Worm (Caenorhabditis elegans) whole organism, L2 larva: ENCODE data around the gene F54B3.4.

Experiments used
- C34F6.9 ChIP-seq: fragments of 150-350 bp; optimal IDR thresholded peaks from 2 replicates; lab custom pipeline; 2014; ENCODE audit warnings: missing biosample characterization, missing genetic modification characterization
- F13H6.1 ChIP-seq: sonication (generic microtip); optimal IDR thresholded peaks from 2 replicates; lab custom pipeline; 2016; ENCODE audit warnings: missing genetic modification characterization, missing compliant biosample characterization
- R02D3.7 ChIP-seq: fragments of 150-350 bp; optimal IDR thresholded peaks from 2 replicates; lab custom pipeline; 2014; ENCODE audit warnings: missing biosample characterization, missing genetic modification characterization
- Y55F3AM.14 ChIP-seq: fragments of 200-800 bp; sonication (Bioruptor generic); optimal IDR thresholded peaks from 2 replicates; lab custom pipeline; 2018; ENCODE audit warnings: mild to moderate bottlenecking, missing genetic modification characterization, missing compliant biosample characterization
- ZK546.5 ChIP-seq: sonication (generic microtip); optimal IDR thresholded peaks from 2 replicates; lab custom pipeline; 2017; ENCODE audit warnings: missing biosample characterization, missing genetic modification characterization
- alr-1 ChIP-seq: fragments of 150-350 bp; optimal IDR thresholded peaks from 2 replicates; lab custom pipeline; 2014; ENCODE audit warnings: missing biosample characterization, missing genetic modification characterization
- aly-2 ChIP-seq: fragments of 150-350 bp; optimal IDR thresholded peaks from 2 replicates; lab custom pipeline; 2014; ENCODE audit warnings: missing biosample characterization, missing genetic modification characterization
- ama-1 ChIP-seq: fragments of 150-350 bp; optimal IDR thresholded peaks from 2 replicates; lab custom pipeline; 2018; ENCODE audit warnings: inconsistent platforms
- blmp-1 ChIP-seq: sonication (generic microtip); optimal IDR thresholded peaks from 2 replicates; lab custom pipeline; 2017; ENCODE audit warnings: missing genetic modification characterization, mild to moderate bottlenecking, missing compliant biosample characterization, antibody characterized with exemption, moderate library complexity; ENCODE audit not compliant: insufficient read depth
- ceh-16 ChIP-seq: fragments of 150-350 bp; optimal IDR thresholded peaks from 2 replicates; lab custom pipeline; 2014; ENCODE audit warnings: missing biosample characterization, missing genetic modification characterization
- ceh-82 ChIP-seq: fragments of 150-350 bp; optimal IDR thresholded peaks from 2 replicates; lab custom pipeline; 2014; ENCODE audit warnings: missing biosample characterization, missing genetic modification characterization
- crh-2 ChIP-seq: sonication (generic microtip); optimal IDR thresholded peaks from 2 replicates; lab custom pipeline; 2017; ENCODE audit warnings: missing biosample characterization, missing genetic modification characterization
- dmd-4 ChIP-seq: sonication (generic microtip); optimal IDR thresholded peaks from 2 replicates; lab custom pipeline; 2017; ENCODE audit warnings: missing biosample characterization, missing genetic modification characterization
- egl-27 ChIP-seq: sonication (generic microtip); optimal IDR thresholded peaks from 3 replicates; lab custom pipeline; 2017; ENCODE audit warnings: missing biosample characterization, missing genetic modification reagents, missing genetic modification characterization
- elt-1 ChIP-seq: fragments of 150-350 bp; optimal IDR thresholded peaks from 2 replicates; lab custom pipeline; 2014; ENCODE audit warnings: missing biosample characterization, missing genetic modification characterization
- elt-3 ChIP-seq: sonication (generic microtip); optimal IDR thresholded peaks from 2 replicates; lab custom pipeline; 2017; ENCODE audit warnings: missing biosample characterization, missing genetic modification characterization
- fos-1 ChIP-seq: fragments of 150-350 bp; optimal IDR thresholded peaks from 2 replicates; lab custom pipeline; 2014; ENCODE audit warnings: missing biosample characterization, missing genetic modification characterization
- gmeb-1 ChIP-seq: fragments of 150-350 bp; optimal IDR thresholded peaks from 2 replicates; lab custom pipeline; 2014; ENCODE audit warnings: missing biosample characterization, missing genetic modification characterization
- lin-11 ChIP-seq: fragments of 150-350 bp; sonication (generic microtip); optimal IDR thresholded peaks from 2 replicates; lab custom pipeline; 2014; ENCODE audit warnings: missing biosample characterization, missing genetic modification characterization, inconsistent platforms, mixed read lengths
- lin-13 ChIP-seq: fragments of 150-350 bp; optimal IDR thresholded peaks from 2 replicates; lab custom pipeline; 2014; ENCODE audit warnings: missing biosample characterization, missing genetic modification reagents, missing genetic modification characterization
- lin-39 ChIP-seq: fragments of 150-350 bp; optimal IDR thresholded peaks from 2 replicates; lab custom pipeline; 2014; ENCODE audit warnings: missing biosample characterization, missing genetic modification reagents, missing genetic modification characterization
- lsy-2 ChIP-seq, 2 experiments: fragments of 150-350 bp in 1 of 2; sonication (generic microtip) in 1 of 2; optimal IDR thresholded peaks; 2 replicates each; lab custom pipeline; 2014 to 2017; ENCODE audit warnings: missing biosample characterization in 2 of 2, missing genetic modification characterization in 2 of 2
- mab-5 ChIP-seq: fragments of 150-350 bp; optimal IDR thresholded peaks from 2 replicates; lab custom pipeline; 2014; ENCODE audit warnings: missing biosample characterization, missing genetic modification characterization
- mbf-1 ChIP-seq: sonication (generic microtip); optimal IDR thresholded peaks from 2 replicates; lab custom pipeline; 2017; ENCODE audit warnings: missing biosample characterization, missing genetic modification characterization
- mdl-1 ChIP-seq, 2 experiments: fragments of 150-350 bp in 1 of 2; sonication (generic microtip) in 1 of 2; optimal IDR thresholded peaks; 2 replicates each; lab custom pipeline; 2017; ENCODE audit warnings: missing biosample characterization in 2 of 2, missing genetic modification characterization in 2 of 2
- nhr-11 ChIP-seq: fragments of 150-350 bp; optimal IDR thresholded peaks from 2 replicates; lab custom pipeline; 2014; ENCODE audit warnings: missing biosample characterization, missing genetic modification characterization
- nhr-12 ChIP-seq: fragments of 150-350 bp; optimal IDR thresholded peaks from 2 replicates; lab custom pipeline; 2014; ENCODE audit warnings: missing biosample characterization, missing genetic modification characterization
- nhr-129 ChIP-seq: fragments of 150-350 bp; optimal IDR thresholded peaks from 2 replicates; lab custom pipeline; 2014; ENCODE audit warnings: missing biosample characterization, missing genetic modification characterization
- nhr-21 ChIP-seq: fragments of 150-350 bp; optimal IDR thresholded peaks from 2 replicates; lab custom pipeline; 2014; ENCODE audit warnings: missing biosample characterization, missing genetic modification characterization
- nhr-23 ChIP-seq: fragments of 150-350 bp; optimal IDR thresholded peaks from 2 replicates; lab custom pipeline; 2014; ENCODE audit warnings: missing biosample characterization, missing genetic modification reagents, missing genetic modification characterization
- nhr-237 ChIP-seq: fragments of 150-350 bp; optimal IDR thresholded peaks from 2 replicates; lab custom pipeline; 2014; ENCODE audit warnings: missing biosample characterization, missing genetic modification characterization
- nhr-25 ChIP-seq: fragments of 150-350 bp; sonication (generic microtip); optimal IDR thresholded peaks from 3 replicates; lab custom pipeline; 2014; ENCODE audit warnings: missing biosample characterization, missing genetic modification characterization
- nhr-6 ChIP-seq: fragments of 150-350 bp; optimal IDR thresholded peaks from 2 replicates; lab custom pipeline; 2014; ENCODE audit warnings: missing biosample characterization, missing genetic modification characterization
- nhr-77 ChIP-seq: fragments of 150-350 bp; optimal IDR thresholded peaks from 2 replicates; lab custom pipeline; 2014; ENCODE audit warnings: missing biosample characterization, missing genetic modification characterization
- peb-1 ChIP-seq: fragments of 150-350 bp; optimal IDR thresholded peaks from 2 replicates; lab custom pipeline; 2014; ENCODE audit warnings: missing biosample characterization, missing genetic modification characterization
- sem-4 ChIP-seq: fragments of 150-350 bp; optimal IDR thresholded peaks from 2 replicates; lab custom pipeline; 2014; ENCODE audit warnings: missing biosample characterization, missing genetic modification reagents, missing genetic modification characterization
- skn-1 ChIP-seq: sonication (generic microtip); optimal IDR thresholded peaks from 2 replicates; lab custom pipeline; 2017; ENCODE audit warnings: missing biosample characterization, missing genetic modification characterization
- sma-3 ChIP-seq: sonication (generic microtip); optimal IDR thresholded peaks from 2 replicates; lab custom pipeline; 2016; ENCODE audit warnings: missing genetic modification reagents, missing genetic modification characterization, missing compliant biosample characterization
- sma-9 ChIP-seq, 2 experiments: fragments of 150-350 bp in 1 of 2; sonication (generic microtip) in 1 of 2; optimal IDR thresholded peaks; 2 replicates each; lab custom pipeline; 2014 to 2016; ENCODE audit warnings: missing genetic modification characterization in 2 of 2, mild to moderate bottlenecking in 1 of 2, missing biosample characterization in 1 of 2, missing compliant biosample characterization in 1 of 2, missing genetic modification reagents in 1 of 2, moderate library complexity in 1 of 2
- snpc-4 ChIP-seq: fragments of 150-350 bp; optimal IDR thresholded peaks from 2 replicates; lab custom pipeline; 2014; ENCODE audit warnings: missing biosample characterization, missing genetic modification characterization
- unc-39 ChIP-seq: fragments of 150-350 bp; optimal IDR thresholded peaks from 2 replicates; lab custom pipeline; 2014; ENCODE audit warnings: missing biosample characterization, missing genetic modification characterization
- unc-55 ChIP-seq: fragments of 150-350 bp; sonication (generic microtip); optimal IDR thresholded peaks from 3 replicates; lab custom pipeline; 2014; ENCODE audit warnings: missing biosample characterization, missing genetic modification reagents, missing genetic modification characterization
- zag-1 ChIP-seq: fragments of 150-350 bp; optimal IDR thresholded peaks from 2 replicates; lab custom pipeline; 2014; ENCODE audit warnings: missing biosample characterization, missing genetic modification characterization
- ztf-1 ChIP-seq: fragments of 200-800 bp; sonication (Bioruptor generic); conservative IDR thresholded peaks from 2 replicates; pipeline ENCODE4 v1.3.6; 2022; ENCODE audit warnings: missing genetic modification characterization, missing compliant biosample characterization
- ztf-11 ChIP-seq: sonication (generic microtip); optimal IDR thresholded peaks from 2 replicates; lab custom pipeline; 2017; ENCODE audit warnings: missing biosample characterization, missing genetic modification characterization
- ztf-4 ChIP-seq: fragments of 150-350 bp; optimal IDR thresholded peaks from 2 replicates; lab custom pipeline; 2014; ENCODE audit warnings: missing biosample characterization, missing genetic modification characterization

The F54B3.4 gene

DNA sequence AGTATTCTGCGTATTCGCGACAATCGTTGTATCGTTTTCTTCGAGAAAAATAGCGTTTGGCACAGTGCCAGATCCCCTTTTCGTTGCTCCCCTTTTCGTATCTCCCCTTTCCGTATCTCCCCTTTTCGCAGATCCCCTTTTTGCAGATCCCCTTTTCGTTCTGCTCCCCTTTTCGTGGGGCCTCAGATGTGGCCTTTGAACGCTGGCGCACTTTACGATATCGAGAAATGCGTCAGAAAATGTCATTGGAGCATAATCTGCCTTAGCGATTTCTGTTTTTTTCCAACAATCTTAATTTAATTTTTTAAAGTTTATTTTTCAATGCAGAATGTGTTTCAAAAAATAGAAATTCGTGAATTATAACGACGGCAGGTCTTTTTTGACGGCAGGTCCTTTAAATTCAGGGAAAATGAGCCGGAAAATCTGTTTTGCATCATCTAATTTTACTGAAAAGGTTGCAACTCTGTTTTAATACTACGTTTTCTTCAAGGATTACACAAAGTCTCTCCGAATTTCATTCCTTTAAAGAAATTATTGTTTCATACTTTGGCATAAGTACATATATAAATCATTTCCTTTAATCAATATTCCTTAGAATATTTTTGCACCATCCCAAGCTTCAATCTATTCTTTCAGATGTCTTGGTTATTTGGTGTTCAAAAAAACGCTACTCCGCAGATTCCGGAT lies 22.5 kb downstream of the F54B3.4 start, which contains the start of gene atad-3:
Gene atad-3 (plus strand): TSS at position 637 of the 687 bp plus-strand sequence.
- TF ChIP-seq nhr-77 (tag; lab: Kevin White, UChicago) (no peak), dmd-4 (no peak), R02D3.7 (tag; lab: Kevin White, UChicago) (peak; percentile 42), sma-3 (peak; percentile 91), skn-1 (no peak), lin-39 (tag; lab: Kevin White, UChicago) (no peak), ztf-11 (tag; lab: Kevin White, UChicago) (no peak), Y55F3AM.14 (GFP tag; lab: Kevin White, UChicago) (peak; percentile 46), nhr-23 (no peak), crh-2 (peak; percentile 85), lsy-2 (tag; optimal IDR thresholded peaks at IDR 0.05; lab: Kevin White, UChicago) (peak; percentile 83 to 91), C34F6.9 (tag; lab: Kevin White, UChicago) (peak; percentile 89), ztf-4 (peak; percentile 43), ztf-1 (GFP tag; lab: Robert Waterston, UW) (no peak), gmeb-1 (tag; lab: Kevin White, UChicago) (peak; percentile 83), nhr-25 (tag; lab: Kevin White, UChicago) (peak; percentile 86), nhr-129 (tag; lab: Kevin White, UChicago) (peak; percentile 86), mdl-1 (tag; optimal IDR thresholded peaks at IDR 0.05; lab: Kevin White, UChicago) (peak in 1 of 2 experiments; percentile 47), F13H6.1 (tag; lab: Kevin White, UChicago) (peak; percentile 88), unc-55 (GFP tag; lab: Kevin White, UChicago) (peak; percentile 85), ceh-16 (tag; lab: Kevin White, UChicago) (no peak), lin-11 (peak; percentile 68), egl-27 (tag; lab: Kevin White, UChicago) (peak; percentile 55), zag-1 (tag; lab: Kevin White, UChicago) (peak; percentile 79), peb-1 (tag; lab: Kevin White, UChicago) (no peak), snpc-4 (tag; lab: Kevin White, UChicago) (peak; percentile 72), sem-4 (peak; percentile 65), nhr-237 (peak; percentile 12), ceh-82 (tag; lab: Kevin White, UChicago) (peak; percentile 7), elt-3 (tag; lab: Kevin White, UChicago) (no peak), mbf-1 (no peak), nhr-12 (tag; lab: Kevin White, UChicago) (no peak), mab-5 (tag; lab: Kevin White, UChicago) (peak; percentile 76), elt-1 (no peak), ama-1 (lab: Kevin White, UChicago) (peak; percentile 4), aly-2 (tag; lab: Kevin White, UChicago) (no peak), nhr-11 (tag; lab: Kevin White, UChicago) (no peak), sma-9 (GFP tag; optimal IDR thresholded peaks at IDR 0.05; lab: Kevin White, UChicago) (peak; percentile 94), sma-9 (tag; optimal IDR thresholded peaks at IDR 0.05; lab: Kevin White, UChicago) (no peak), ZK546.5 (tag; lab: Kevin White, UChicago) (peak; percentile 44), nhr-6 (tag; lab: Kevin White, UChicago) (peak; percentile 70), blmp-1 (peak; percentile 13), nhr-21 (peak; percentile 74), lin-13 (GFP tag; lab: Kevin White, UChicago) (peak; percentile 92), alr-1 (tag; lab: Kevin White, UChicago) (no peak), fos-1 (peak; percentile 35), unc-39 (tag; lab: Kevin White, UChicago) (no peak)
- TF ChIP-seq, all 48 proteins: peak for 29
